Fruit fly (Drosophila melanogaster) whole organism, embryonic: ENCODE results near the gene Kpc1.

ENCODE experiments used
- CG12155 ChIP-seq: fragments of 200-800 bp; sonication (Bioruptor generic); optimal IDR thresholded peaks from 3 replicates; lab custom pipeline; 2016; ENCODE audit warnings: missing biosample characterization, missing genetic modification characterization
- CG12299 ChIP-seq: fragments of 200-800 bp; sonication (Bioruptor generic); optimal IDR thresholded peaks from 2 replicates; lab custom pipeline; 2018; ENCODE audit warnings: missing biosample characterization, mild to moderate bottlenecking, missing genetic modification characterization
- CG2199 ChIP-seq: fragments of 200-800 bp; sonication (Bioruptor generic); IDR thresholded peaks from 3 replicates; pipeline ENCODE4 v1.3.6; 2022; ENCODE audit warnings: missing biosample characterization, missing genetic modification characterization
- hbn ChIP-seq: fragments of 200-800 bp; sonication (Bioruptor generic); IDR thresholded peaks from 2 replicates; pipeline ENCODE4 v1.3.6; 2022; ENCODE audit warnings: missing biosample characterization, missing genetic modification characterization; ENCODE audit not compliant: partially characterized antibody
- kay ChIP-seq: fragments of 200-800 bp; sonication (Bioruptor generic); optimal IDR thresholded peaks from 2 replicates; lab custom pipeline; 2016; ENCODE audit warnings: missing biosample characterization, missing genetic modification characterization

- TF ChIP-seq CG12155 (GFP tag; lab: Kevin White, UChicago) (no peak), hbn (GFP tag; lab: Robert Waterston, UW) (no peak), CG2199 (GFP tag; lab: Robert Waterston, UW) (no peak), kay (GFP tag; lab: Kevin White, UChicago) (no peak), CG12299 (no peak)
Observed at dm6 chr3R:15198052-15198793, 2.2 kb upstream of the Kpc1 start.
